Worm (Caenorhabditis elegans) whole organism, L1 larva: ENCODE results near the gene K07D4.6.

Experiments used
- Y116A8C.19 ChIP-seq: sonication (generic microtip); optimal IDR thresholded peaks from 2 replicates; lab custom pipeline; 2016; ENCODE audit warnings: missing compliant biosample characterization, missing genetic modification characterization, borderline replicate concordance
- aha-1 ChIP-seq: fragments of 150-350 bp; optimal IDR thresholded peaks from 2 replicates; lab custom pipeline; 2014; ENCODE audit warnings: missing biosample characterization, missing genetic modification characterization
- aly-2 ChIP-seq: fragments of 150-350 bp; optimal IDR thresholded peaks from 2 replicates; lab custom pipeline; 2014; ENCODE audit warnings: missing biosample characterization, missing genetic modification characterization
- ceh-8 ChIP-seq: fragments of 200-800 bp; sonication (Bioruptor generic); optimal IDR thresholded peaks from 2 replicates; lab custom pipeline; 2018; ENCODE audit warnings: mild to moderate bottlenecking, missing genetic modification characterization, moderate library complexity, missing compliant biosample characterization
- ceh-82 ChIP-seq, 3 experiments: fragments of 150-350 bp in 1 of 3; sonication (generic microtip) in 2 of 3; optimal IDR thresholded peaks; 2 replicates each; lab custom pipeline; 2014 to 2017; ENCODE audit warnings: missing biosample characterization in 3 of 3, missing genetic modification characterization in 3 of 3
- ceh-88 ChIP-seq: fragments of 200-800 bp; sonication (Bioruptor generic); IDR thresholded peaks from 2 replicates; pipeline ENCODE4 v1.3.6; 2022; ENCODE audit warnings: missing genetic modification characterization, missing compliant biosample characterization
- dpl-1 ChIP-seq, 3 experiments: fragments of 150-350 bp in 2 of 3; sonication (generic microtip) in 1 of 3; optimal IDR thresholded peaks; 2 replicates each; lab custom pipeline; 2014 to 2017; ENCODE audit warnings: missing biosample characterization in 3 of 3, missing genetic modification characterization in 3 of 3, missing genetic modification reagents in 3 of 3
- dsc-1 ChIP-seq: sonication (generic microtip); optimal IDR thresholded peaks from 2 replicates; lab custom pipeline; 2016; ENCODE audit warnings: mild to moderate bottlenecking, missing genetic modification characterization, missing compliant biosample characterization
- efl-1 ChIP-seq, 4 experiments: fragments of 150-350 bp; optimal IDR thresholded peaks in 3 of 4; peaks in 1 of 4; 1 replicate in 1 of 4; 2 replicates in 3 of 4; lab custom pipeline; 2014; ENCODE audit warnings: missing biosample characterization in 2 of 4, missing genetic modification characterization in 2 of 4, missing genetic modification reagents in 2 of 4
- efl-3 ChIP-seq: fragments of 200-800 bp; sonication (Bioruptor generic); optimal IDR thresholded peaks from 2 replicates; lab custom pipeline; 2018; ENCODE audit warnings: mild to moderate bottlenecking, missing genetic modification characterization, missing compliant biosample characterization
- fkh-4 ChIP-seq: sonication (generic microtip); optimal IDR thresholded peaks from 2 replicates; lab custom pipeline; 2016; ENCODE audit warnings: missing compliant biosample characterization, missing genetic modification characterization, borderline replicate concordance
- fkh-8 ChIP-seq: sonication (generic microtip); optimal IDR thresholded peaks from 2 replicates; lab custom pipeline; 2016; ENCODE audit warnings: mild to moderate bottlenecking, missing genetic modification characterization, missing compliant biosample characterization
- grh-1 ChIP-seq: fragments of 200-800 bp; sonication (Bioruptor generic); IDR thresholded peaks from 2 replicates; pipeline ENCODE4 v1.3.6; 2022; ENCODE audit warnings: missing genetic modification reagents, missing genetic modification characterization, missing compliant biosample characterization
- hlh-17 ChIP-seq: fragments of 200-800 bp; sonication (Bioruptor generic); optimal IDR thresholded peaks from 2 replicates; lab custom pipeline; 2018; ENCODE audit warnings: missing genetic modification characterization, mild to moderate bottlenecking, missing compliant biosample characterization, moderate library complexity, borderline replicate concordance
- hlh-4 ChIP-seq: sonication (generic microtip); optimal IDR thresholded peaks from 2 replicates; lab custom pipeline; 2016; ENCODE audit warnings: mild to moderate bottlenecking, missing genetic modification characterization, missing compliant biosample characterization
- irx-1 ChIP-seq: sonication (generic microtip); optimal IDR thresholded peaks from 2 replicates; lab custom pipeline; 2016; ENCODE audit warnings: missing genetic modification characterization, missing compliant biosample characterization
- lin-14 ChIP-seq: fragments of 200-800 bp; sonication (Bioruptor generic); optimal IDR thresholded peaks from 2 replicates; lab custom pipeline; 2018; ENCODE audit warnings: mild to moderate bottlenecking, missing genetic modification characterization, moderate library complexity, missing compliant biosample characterization
- mab-9 ChIP-seq: fragments of 200-800 bp; sonication (Bioruptor generic); IDR thresholded peaks from 2 replicates; pipeline ENCODE4 v1.3.6; 2022; ENCODE audit warnings: missing genetic modification reagents, missing genetic modification characterization, missing compliant biosample characterization
- nhr-237 ChIP-seq: fragments of 150-350 bp; optimal IDR thresholded peaks from 2 replicates; lab custom pipeline; 2014; ENCODE audit warnings: missing biosample characterization, missing genetic modification characterization
- nhr-28 ChIP-seq: fragments of 150-350 bp; optimal IDR thresholded peaks from 2 replicates; lab custom pipeline; 2014; ENCODE audit warnings: missing biosample characterization, missing genetic modification characterization
- nhr-71 ChIP-seq: sonication (generic microtip); optimal IDR thresholded peaks from 2 replicates; lab custom pipeline; 2016; ENCODE audit warnings: mild to moderate bottlenecking, missing genetic modification characterization, moderate library complexity, missing compliant biosample characterization
- nhr-90 ChIP-seq: sonication (generic microtip); optimal IDR thresholded peaks from 2 replicates; lab custom pipeline; 2016; ENCODE audit warnings: mild to moderate bottlenecking, missing genetic modification characterization, missing compliant biosample characterization; ENCODE audit not compliant: poor library complexity
- skn-1 ChIP-seq: fragments of 150-350 bp; optimal IDR thresholded peaks from 2 replicates; lab custom pipeline; 2014; ENCODE audit warnings: missing biosample characterization, missing genetic modification characterization
- unc-62 ChIP-seq: fragments of 150-350 bp; optimal IDR thresholded peaks from 2 replicates; lab custom pipeline; 2014; ENCODE audit warnings: missing biosample characterization, missing genetic modification reagents, missing genetic modification characterization
- unc-86 ChIP-seq: sonication (generic microtip); optimal IDR thresholded peaks from 2 replicates; lab custom pipeline; 2016; ENCODE audit warnings: missing genetic modification characterization, missing compliant biosample characterization
- vab-15 ChIP-seq: sonication (generic microtip); optimal IDR thresholded peaks from 2 replicates; lab custom pipeline; 2017; ENCODE audit warnings: missing genotype, mild to moderate bottlenecking, missing genetic modification characterization, missing compliant biosample characterization

K07D4.6 gene

ce11 chrII:3974953-3975352 lies 43.6 kb downstream of the K07D4.6 start, which contains the start of gene cank-26:
cank-26 (minus strand) TSS chrII:3975065.
- peak; percentile 3 for TF ChIP-seq fkh-8 (tag; lab: Kevin White, UChicago)
- no peak for TF ChIP-seq dsc-1 (tag; lab: Kevin White, UChicago)
- TF ChIP-seq lin-14 (GFP tag; lab: Kevin White, UChicago) = peak; percentile 2

- TF ChIP-seq aha-1 (tag; lab: Kevin White, UChicago) (no peak), efl-1 (optimal IDR thresholded peaks at IDR 0.05; lab: Kevin White, UChicago) (no peak), efl-1 (GFP tag; optimal IDR thresholded peaks at IDR 0.05 in 1 of 2; lab: Kevin White, UChicago) (peak in 1 of 2 experiments; percentile 3), nhr-90 (no peak), mab-9 (GFP tag; lab: Robert Waterston, UW) (no peak), nhr-237 (tag; lab: Kevin White, UChicago) (no peak), unc-62 (GFP tag; lab: Kevin White, UChicago) (no peak), aly-2 (tag; lab: Kevin White, UChicago) (peak; percentile 16)
- TF ChIP-seq, all 84 proteins: peak for 2
Observed at ce11 chrII:3972153-3972552, 46.4 kb downstream of the K07D4.6 start, which contains the start of gene K10G6.9. K10G6.9 (plus strand) TSS chrII:3972262.

- TF ChIP-seq nhr-71 (tag; lab: Kevin White, UChicago) (no peak), ceh-82 (tag; optimal IDR thresholded peaks at IDR 0.05; lab: Kevin White, UChicago) (no peak), ceh-8 (GFP tag; lab: Kevin White, UChicago) (peak; percentile 10), skn-1 (tag; lab: Kevin White, UChicago) (no peak), fkh-4 (no peak)
Observed at ce11 chrII:3968808-3969207, 49.7 kb downstream of the K07D4.6 start.

- TF ChIP-seq dpl-1 (GFP tag; optimal IDR thresholded peaks at IDR 0.05; lab: Kevin White, UChicago) (no peak), unc-86 (tag; lab: Kevin White, UChicago) (no peak), ceh-8 (GFP tag; lab: Kevin White, UChicago) (no peak)
- TF ChIP-seq, all 84 proteins: peak for 0
Observed at ce11 chrII:3968070-3968469, 50.4 kb downstream of the K07D4.6 start.

- TF ChIP-seq hlh-17 (GFP tag; lab: Kevin White, UChicago) (no peak), efl-3 (GFP tag; lab: Kevin White, UChicago) (no peak), nhr-28 (tag; lab: Kevin White, UChicago) (no peak), ceh-88 (GFP tag; lab: Robert Waterston, UW) (no peak), grh-1 (GFP tag; lab: Robert Waterston, UW) (no peak), irx-1 (no peak), vab-15 (tag; lab: Kevin White, UChicago) (no peak), hlh-4 (tag; lab: Kevin White, UChicago) (no peak), Y116A8C.19 (no peak), lin-14 (GFP tag; lab: Kevin White, UChicago) (no peak)
- TF ChIP-seq, all 84 proteins: peak for 0
Observed at ce11 chrII:3967061-3967460, 51.5 kb downstream of the K07D4.6 start.
